Worm (Caenorhabditis elegans): ENCODE results near the gene T20G5.12.

ce11 chrIII:10153003-10153402 is 48.4 kb upstream of the T20G5.12 start:
- TF ChIP-seq tbx-2 (tag; optimal IDR thresholded peaks at IDR 0.05) (peak; percentile 46), mep-1 (tag; optimal IDR thresholded peaks at IDR 0.05) (no peak), C16A3.4 (tag; optimal IDR thresholded peaks at IDR 0.05) (peak; percentile 14), lsy-2 (tag; optimal IDR thresholded peaks at IDR 0.05) (peak; percentile 37 to 64), swsn-7 (tag; optimal IDR thresholded peaks at IDR 0.05) (peak; percentile 35), lin-14 (GFP tag; optimal IDR thresholded peaks at IDR 0.05) (peak; percentile 93), blmp-1 (tag; optimal IDR thresholded peaks at IDR 0.05) (no peak), skn-1 (tag; optimal IDR thresholded peaks at IDR 0.05) (no peak), elt-3 (tag; optimal IDR thresholded peaks at IDR 0.05) (no peak), lin-39 (tag; optimal IDR thresholded peaks at IDR 0.05) (no peak), xbp-1 (tag; optimal IDR thresholded peaks at IDR 0.05) (peak; percentile 1), snpc-4 (tag; optimal IDR thresholded peaks at IDR 0.05) (peak; percentile 7)
